Worm (Caenorhabditis elegans): ENCODE measurements around the gene cyp-13A5.
A peak's percentile ranks its signal among the peaks of the same experiment; 100 is the strongest.

Gene cyp-13A5

DNA sequence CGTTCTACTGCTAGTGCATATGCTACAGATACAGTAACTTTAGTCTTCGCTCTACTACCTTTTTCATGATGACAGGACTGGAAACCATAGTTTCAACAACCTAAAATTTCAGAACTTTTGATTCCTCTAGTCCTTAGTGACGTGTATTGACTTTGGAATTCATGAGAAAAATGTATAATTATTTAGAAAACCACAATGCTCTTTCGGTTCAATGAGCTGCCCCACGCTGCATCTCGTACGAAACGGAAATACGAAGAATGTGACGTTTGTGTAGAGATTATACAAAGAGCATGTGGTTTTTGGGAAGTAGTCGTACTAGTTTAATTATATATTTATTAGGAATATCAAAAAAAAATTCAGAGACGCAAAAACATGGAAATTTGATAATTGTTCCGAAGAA lies 21.7 kb downstream of the cyp-13A5 start:
- TF ChIP-seq nhr-28 (tag; optimal IDR thresholded peaks at IDR 0.05) = no peak
- TF ChIP-seq mep-1 (tag; optimal IDR thresholded peaks at IDR 0.05) = no peak
- no peak for TF ChIP-seq pha-4 (tag; optimal IDR thresholded peaks at IDR 0.05)
- TF ChIP-seq cnd-1 (tag; optimal IDR thresholded peaks at IDR 0.05) = no peak
- TF ChIP-seq unc-39 (tag; optimal IDR thresholded peaks at IDR 0.05) = no peak
- TF ChIP-seq nhr-76 (tag; optimal IDR thresholded peaks at IDR 0.05) = no peak
- no peak for TF ChIP-seq ceh-39 (tag; optimal IDR thresholded peaks at IDR 0.05)
- TF ChIP-seq nhr-237 (tag; optimal IDR thresholded peaks at IDR 0.05) = no peak
- TF ChIP-seq bed-3 (GFP tag; optimal IDR thresholded peaks at IDR 0.05) = no peak
- TF ChIP-seq hlh-1 (tag; optimal IDR thresholded peaks at IDR 0.05) = no peak
- no peak for TF ChIP-seq ham-2 (GFP tag; optimal IDR thresholded peaks at IDR 0.05)

DNA sequence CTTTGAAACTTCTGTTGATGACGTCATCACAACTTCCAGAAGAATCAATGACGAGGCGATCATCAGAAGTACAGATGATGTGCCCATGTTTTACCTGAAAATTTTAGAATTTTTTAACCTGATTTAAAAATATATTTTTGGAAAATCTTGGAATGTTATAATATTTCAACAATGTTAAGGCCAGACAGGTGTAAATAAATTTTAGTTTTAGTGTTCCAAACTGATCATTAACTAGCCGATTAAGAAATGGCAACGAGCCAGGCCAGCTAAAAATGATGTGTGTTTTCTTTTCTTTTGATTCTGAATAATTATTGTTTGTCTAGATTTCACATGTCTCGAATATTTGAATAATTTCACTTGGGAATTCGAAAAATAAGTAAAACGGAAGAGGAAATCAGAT lies 24.4 kb downstream of the cyp-13A5 start, which contains the start of gene T10B9.9:
Gene T10B9.9 (minus strand): TSS at position 101 of the 400 bp plus-strand sequence.
- TF ChIP-seq bed-3 (GFP tag; optimal IDR thresholded peaks at IDR 0.05) = no peak
- TF ChIP-seq zip-8 (tag; optimal IDR thresholded peaks at IDR 0.05) = peak; percentile 59

DNA sequence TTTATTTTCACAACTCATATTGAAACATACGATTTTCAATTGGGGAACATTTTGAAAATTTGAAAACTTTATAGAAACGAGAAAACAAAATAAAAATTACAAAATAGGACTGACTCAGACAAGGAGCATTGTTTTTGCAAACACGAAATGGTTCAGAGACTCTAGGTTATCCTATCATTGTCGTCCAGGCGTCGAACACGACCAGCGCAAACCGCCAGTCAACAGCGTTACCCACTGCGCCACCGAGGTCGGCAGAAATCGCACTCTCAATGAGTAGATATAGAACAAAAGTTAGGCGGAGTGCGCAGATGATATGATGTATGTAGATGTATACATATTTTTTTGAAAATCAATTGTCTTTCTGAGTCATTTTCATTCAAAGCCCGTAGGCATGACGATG lies 25.5 kb downstream of the cyp-13A5 start:
- TF ChIP-seq cnd-1 (tag; optimal IDR thresholded peaks at IDR 0.05) (peak; percentile 90), nhr-28 (tag; optimal IDR thresholded peaks at IDR 0.05) (no peak), blmp-1 (tag; optimal IDR thresholded peaks at IDR 0.05) (no peak), ceh-43 (GFP tag; optimal IDR thresholded peaks at IDR 0.05) (peak; percentile 73), sptf-1 (tag; optimal IDR thresholded peaks at IDR 0.05) (peak; percentile 93), nhr-76 (tag; optimal IDR thresholded peaks at IDR 0.05) (no peak), nhr-2 (tag; optimal IDR thresholded peaks at IDR 0.05) (no peak), lin-32 (GFP tag; optimal IDR thresholded peaks at IDR 0.05) (peak; percentile 79), lin-13 (tag; optimal IDR thresholded peaks at IDR 0.05) (peak; percentile 40), ceh-39 (tag; optimal IDR thresholded peaks at IDR 0.05) (no peak), unc-62 (GFP tag; optimal IDR thresholded peaks at IDR 0.05) (no peak), tbx-8 (GFP tag; optimal IDR thresholded peaks at IDR 0.05) (peak; percentile 71), unc-39 (tag; optimal IDR thresholded peaks at IDR 0.05) (no peak), ceh-83 (GFP tag; optimal IDR thresholded peaks at IDR 0.05) (peak; percentile 86), zip-8 (tag; optimal IDR thresholded peaks at IDR 0.05) (no peak), mab-5 (tag; optimal IDR thresholded peaks at IDR 0.05) (no peak), M03D4.4 (tag; optimal IDR thresholded peaks at IDR 0.05) (peak; percentile 89), nhr-237 (tag; optimal IDR thresholded peaks at IDR 0.05) (peak; percentile 1), pha-4 (tag; optimal IDR thresholded peaks at IDR 0.05) (peak; percentile 78), mep-1 (tag; optimal IDR thresholded peaks at IDR 0.05) (no peak), elt-1 (tag; optimal IDR thresholded peaks at IDR 0.05; ENCODE audit: borderline replicate concordance, insufficient read depth) (peak; percentile 69), sem-2 (GFP tag; optimal IDR thresholded peaks at IDR 0.05) (peak; percentile 85), bed-3 (GFP tag; optimal IDR thresholded peaks at IDR 0.05) (peak; percentile 76), hlh-1 (tag; optimal IDR thresholded peaks at IDR 0.05) (peak; percentile 79), ham-2 (GFP tag; optimal IDR thresholded peaks at IDR 0.05) (peak; percentile 68), flh-1 (GFP tag; optimal IDR thresholded peaks at IDR 0.05) (peak; percentile 70), lsy-2 (tag; optimal IDR thresholded peaks at IDR 0.05) (no peak), unc-120 (tag; optimal IDR thresholded peaks at IDR 0.05; ENCODE audit: poor library complexity, severe bottlenecking) (peak; percentile 58), drap-1 (GFP tag; optimal IDR thresholded peaks at IDR 0.05) (peak; percentile 89), nhr-12 (tag; optimal IDR thresholded peaks at IDR 0.05) (no peak), elt-3 (tag; optimal IDR thresholded peaks at IDR 0.05) (no peak), ces-1 (GFP tag; optimal IDR thresholded peaks at IDR 0.05) (no peak), mls-2 (tag; optimal IDR thresholded peaks at IDR 0.05) (peak; percentile 88), ztf-11 (tag; optimal IDR thresholded peaks at IDR 0.05) (peak; percentile 73), snpc-4 (tag; optimal IDR thresholded peaks at IDR 0.05) (no peak)

DNA sequence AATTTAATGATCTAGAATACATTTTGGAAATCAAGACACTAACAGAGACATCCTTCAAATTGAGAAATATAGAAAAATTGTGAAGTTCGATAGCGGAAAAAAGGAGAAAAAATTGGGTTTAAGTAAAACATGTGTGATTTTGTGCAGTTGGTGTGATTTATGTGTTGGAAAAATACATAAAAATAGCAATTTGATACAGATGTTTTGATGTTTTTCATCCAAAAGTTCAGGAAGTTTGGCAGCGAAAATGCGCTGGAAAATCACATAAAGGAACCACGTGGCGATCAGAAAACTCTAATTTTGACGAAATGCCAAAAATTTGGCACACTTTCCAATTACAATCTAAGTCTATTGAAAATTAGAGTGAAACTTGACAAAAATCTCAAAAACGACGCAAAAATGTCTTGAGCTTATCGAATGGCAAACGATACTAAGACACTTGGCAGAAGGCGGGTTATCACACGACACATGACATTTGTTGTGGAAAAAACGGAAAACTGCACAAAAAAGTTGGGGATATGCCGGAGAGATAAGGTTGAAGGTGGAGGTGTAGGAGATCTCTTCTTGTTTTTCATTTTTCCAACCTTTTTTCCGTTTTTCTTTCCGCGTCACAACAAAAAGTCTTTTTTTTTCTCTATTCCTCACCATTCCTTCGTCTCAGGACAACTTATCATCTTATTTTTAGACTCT lies 26.1 kb downstream of the cyp-13A5 start, which contains the start of gene ZK1321.4:
Gene ZK1321.4 (minus strand): TSS at position 51 of the 690 bp plus-strand sequence.
- TF ChIP-seq unc-62 (GFP tag; optimal IDR thresholded peaks at IDR 0.05) = no peak
- no peak for TF ChIP-seq lsy-2 (tag; optimal IDR thresholded peaks at IDR 0.05)
- peak; percentile 19 for TF ChIP-seq hlh-1 (tag; optimal IDR thresholded peaks at IDR 0.05)
- TF ChIP-seq elt-3 (tag; optimal IDR thresholded peaks at IDR 0.05) = no peak
- no peak for TF ChIP-seq pha-4 (tag; optimal IDR thresholded peaks at IDR 0.05)
- no peak for TF ChIP-seq ceh-43 (GFP tag; optimal IDR thresholded peaks at IDR 0.05)
- TF ChIP-seq lin-13 (tag; optimal IDR thresholded peaks at IDR 0.05) = no peak
